Worm (Caenorhabditis elegans) whole organism, L1 larva: ENCODE results near the gene Y49F6B.20.

Experiments
- ceh-63 ChIP-seq: fragments of 200-800 bp; sonication (Bioruptor generic); optimal IDR thresholded peaks from 2 replicates; lab custom pipeline; 2018; ENCODE audit warnings: mild to moderate bottlenecking, missing genetic modification characterization, missing compliant biosample characterization
- ceh-88 ChIP-seq: fragments of 200-800 bp; sonication (Bioruptor generic); IDR thresholded peaks from 2 replicates; pipeline ENCODE4 v1.3.6; 2022; ENCODE audit warnings: missing genetic modification characterization, missing compliant biosample characterization
- elt-2 ChIP-seq: sonication (generic microtip); optimal IDR thresholded peaks from 2 replicates; lab custom pipeline; 2016; ENCODE audit warnings: missing genetic modification characterization, mild to moderate bottlenecking, inconsistent platforms, missing compliant biosample characterization, missing genetic modification reagents
- fos-1 ChIP-seq: fragments of 150-350 bp; optimal IDR thresholded peaks from 2 replicates; lab custom pipeline; 2014; ENCODE audit warnings: missing biosample characterization, missing genetic modification characterization
- hlh-4 ChIP-seq: sonication (generic microtip); optimal IDR thresholded peaks from 2 replicates; lab custom pipeline; 2016; ENCODE audit warnings: mild to moderate bottlenecking, missing genetic modification characterization, missing compliant biosample characterization
- lir-3 ChIP-seq: sonication (generic microtip); optimal IDR thresholded peaks from 2 replicates; lab custom pipeline; 2016; ENCODE audit warnings: mild to moderate bottlenecking, missing genetic modification characterization, moderate library complexity, missing compliant biosample characterization; ENCODE audit not compliant: poor library complexity
- rnt-1 ChIP-seq: sonication (generic microtip); optimal IDR thresholded peaks from 2 replicates; lab custom pipeline; 2016; ENCODE audit warnings: mild to moderate bottlenecking, missing genetic modification characterization, moderate library complexity, missing compliant biosample characterization

- TF ChIP-seq ceh-88 (no peak), rnt-1 (tag; lab: Kevin White, UChicago) (no peak), ceh-63 (GFP tag; lab: Kevin White, UChicago) (no peak), hlh-4 (no peak), fos-1 (tag; lab: Kevin White, UChicago) (no peak), lir-3 (tag; lab: Kevin White, UChicago) (no peak), elt-2 (tag; lab: Kevin White, UChicago) (no peak)
These were observed 29.9 kb downstream of the Y49F6B.20 start, which contains the start of gene C16C8.17 for ce11 chrII:3440641-3440926.
